Worm (Caenorhabditis elegans): ENCODE results near the gene F46C8.3.

- TF ChIP-seq dpff-1 (tag; optimal IDR thresholded peaks at IDR 0.05): no peak
- TF ChIP-seq nhr-90 (tag; optimal IDR thresholded peaks at IDR 0.05): no peak
- no peak for TF ChIP-seq attf-6 (GFP tag; IDR thresholded peaks at IDR 0.05)
- TF ChIP-seq lin-35 (GFP tag; optimal IDR thresholded peaks at IDR 0.05): no peak
- TF ChIP-seq snpc-4 (GFP tag; optimal IDR thresholded peaks at IDR 0.05): no peak
- TF ChIP-seq snpc-4 (tag; optimal IDR thresholded peaks at IDR 0.05): no peak
Measured at ce11 chrX:7563425-7563824, 38.1 kb downstream of the F46C8.3 start.
